Fruit fly (Drosophila melanogaster) whole organism, adult: Measurements from ENCODE around the gene CG42824.
A peak's percentile ranks its signal among the peaks of the same experiment; 100 is the strongest.

Source experiments
- CG11617 ChIP-seq: fragments of 200-800 bp; sonication (Bioruptor generic); optimal IDR thresholded peaks from 2 replicates; lab custom pipeline; 2017; ENCODE audit warnings: mild to moderate bottlenecking, missing biosample characterization, missing genetic modification reagents, missing genetic modification characterization
- CG12768 ChIP-seq: fragments of 200-800 bp; sonication (Bioruptor generic); optimal IDR thresholded peaks from 2 replicates; lab custom pipeline; 2017; ENCODE audit warnings: missing biosample characterization, missing genetic modification characterization, mild to moderate bottlenecking, moderate library complexity, missing genetic modification reagents
- CG14711 ChIP-seq: fragments of 200-800 bp; sonication (Bioruptor generic); optimal IDR thresholded peaks from 2 replicates; lab custom pipeline; 2018; ENCODE audit warnings: missing biosample characterization, mild to moderate bottlenecking, missing genetic modification characterization, moderate library complexity
- CG1620 ChIP-seq: fragments of 200-800 bp; sonication (Bioruptor generic); optimal IDR thresholded peaks from 2 replicates; lab custom pipeline; 2016; ENCODE audit warnings: missing biosample characterization, missing genetic modification characterization
- CG33017 ChIP-seq: fragments of 200-800 bp; sonication (Bioruptor generic); optimal IDR thresholded peaks from 2 replicates; lab custom pipeline; 2018; ENCODE audit warnings: missing biosample characterization, mild to moderate bottlenecking, missing genetic modification characterization, moderate library complexity
- CG5204 ChIP-seq: fragments of 200-800 bp; sonication (Bioruptor generic); optimal IDR thresholded peaks from 2 replicates; lab custom pipeline; 2016; ENCODE audit warnings: missing biosample characterization, missing genetic modification characterization
- CG7045 ChIP-seq: fragments of 200-800 bp; sonication (Bioruptor generic); optimal IDR thresholded peaks from 2 replicates; lab custom pipeline; 2017; ENCODE audit warnings: missing biosample characterization, mild to moderate bottlenecking, missing genetic modification characterization
- CG7101 ChIP-seq: fragments of 200-800 bp; sonication (Bioruptor generic); optimal IDR thresholded peaks from 2 replicates; lab custom pipeline; 2018; ENCODE audit warnings: missing biosample characterization, mild to moderate bottlenecking, missing genetic modification characterization, moderate library complexity
- Clk ChIP-seq: fragments of 200-800 bp; sonication (Bioruptor generic); optimal IDR thresholded peaks from 2 replicates; lab custom pipeline; 2017; ENCODE audit warnings: missing biosample characterization, missing genetic modification characterization
- Crg-1 ChIP-seq: fragments of 200-800 bp; sonication (Bioruptor generic); optimal IDR thresholded peaks from 2 replicates; lab custom pipeline; 2016; ENCODE audit warnings: missing biosample characterization, missing genetic modification characterization
- Hr96 ChIP-seq: fragments of 200-800 bp; sonication (Bioruptor generic); optimal IDR thresholded peaks from 2 replicates; lab custom pipeline; 2016; ENCODE audit warnings: missing biosample characterization, missing genetic modification characterization
- Mnt ChIP-seq: fragments of 200-800 bp; sonication (Bioruptor generic); optimal IDR thresholded peaks from 2 replicates; lab custom pipeline; 2016; ENCODE audit warnings: missing biosample characterization, mild to moderate bottlenecking, missing genetic modification characterization
- bab1 ChIP-seq: fragments of 200-800 bp; sonication (Bioruptor generic); optimal IDR thresholded peaks from 3 replicates; lab custom pipeline; 2019; ENCODE audit warnings: missing biosample characterization, mild to moderate bottlenecking, missing genetic modification characterization, moderate library complexity
- cic ChIP-seq: fragments of 200-800 bp; sonication (Bioruptor generic); optimal IDR thresholded peaks from 2 replicates; lab custom pipeline; 2017; ENCODE audit warnings: missing biosample characterization, mild to moderate bottlenecking, missing genetic modification characterization, moderate library complexity
- cnc ChIP-seq, 2 experiments: fragments of >200 bp; optimal IDR thresholded peaks; 2 replicates each; lab custom pipeline; 2017
- kay ChIP-seq: fragments of 200-800 bp; sonication (Bioruptor generic); peaks from one replicate; lab custom pipeline; 2016; ENCODE audit warnings: missing biosample characterization, missing genetic modification characterization, borderline replicate concordance
- ovo ChIP-seq: fragments of 200-800 bp; sonication (Bioruptor generic); optimal IDR thresholded peaks from 2 replicates; lab custom pipeline; 2016; ENCODE audit warnings: missing biosample characterization, missing genetic modification characterization
- pad ChIP-seq: fragments of 200-800 bp; sonication (Bioruptor generic); optimal IDR thresholded peaks from 3 replicates; lab custom pipeline; 2017; ENCODE audit warnings: missing biosample characterization, missing genetic modification characterization, mild to moderate bottlenecking, moderate library complexity, missing genetic modification reagents
- tj ChIP-seq: fragments of 200-800 bp; sonication (Bioruptor generic); optimal IDR thresholded peaks from 3 replicates; lab custom pipeline; 2017; ENCODE audit warnings: missing biosample characterization, mild to moderate bottlenecking, missing genetic modification characterization, moderate library complexity
- toe ChIP-seq: fragments of 200-800 bp; sonication (Bioruptor generic); optimal IDR thresholded peaks from 2 replicates; lab custom pipeline; 2016; ENCODE audit warnings: missing biosample characterization, missing genetic modification characterization

The CG42824 gene

dm6 chr3R:17406411-17406810 is at the start of gene CG42824, which contains the start of gene CG42798:
Gene CG42824, minus strand, starts transcription at chr3R:17406511.
Gene CG42798, plus strand, starts transcription at chr3R:17406678.
- TF ChIP-seq CG7101 (tag; lab: Kevin White, UChicago) (no peak), Mnt (GFP tag; lab: Kevin White, UChicago) (no peak), CG7045 (GFP tag; lab: Kevin White, UChicago) (no peak), CG11617 (no peak), Crg-1 (GFP tag; lab: Kevin White, UChicago) (no peak), Clk (GFP tag; lab: Kevin White, UChicago) (no peak), CG14711 (tag; lab: Kevin White, UChicago) (no peak), pad (GFP tag; lab: Kevin White, UChicago) (no peak), CG5204 (GFP tag; lab: Kevin White, UChicago) (no peak), kay (GFP tag; lab: Kevin White, UChicago) (no peak), ovo (no peak), cic (GFP tag; lab: Kevin White, UChicago) (no peak), bab1 (GFP tag; lab: Kevin White, UChicago) (no peak), toe (GFP tag; lab: Kevin White, UChicago) (no peak), cnc (optimal IDR thresholded peaks at IDR 0.05; lab: Kevin White, UChicago) (no peak), tj (GFP tag; lab: Kevin White, UChicago) (no peak), Hr96 (GFP tag; lab: Kevin White, UChicago) (no peak), CG12768 (no peak)

- TF ChIP-seq CG14711 (tag; lab: Kevin White, UChicago) (no peak), kay (GFP tag; lab: Kevin White, UChicago) (no peak), Clk (GFP tag; lab: Kevin White, UChicago) (no peak), cnc (optimal IDR thresholded peaks at IDR 0.05; lab: Kevin White, UChicago) (no peak), CG12768 (no peak), pad (GFP tag; lab: Kevin White, UChicago) (no peak), Crg-1 (GFP tag; lab: Kevin White, UChicago) (no peak), ovo (no peak), tj (GFP tag; lab: Kevin White, UChicago) (no peak), cic (GFP tag; lab: Kevin White, UChicago) (no peak), CG1620 (GFP tag; lab: Kevin White, UChicago) (no peak), CG7045 (GFP tag; lab: Kevin White, UChicago) (no peak), bab1 (GFP tag; lab: Kevin White, UChicago) (no peak), toe (GFP tag; lab: Kevin White, UChicago) (no peak), Mnt (GFP tag; lab: Kevin White, UChicago) (no peak), Hr96 (GFP tag; lab: Kevin White, UChicago) (no peak), CG7101 (tag; lab: Kevin White, UChicago) (no peak), CG5204 (GFP tag; lab: Kevin White, UChicago) (no peak), CG33017 (tag; lab: Kevin White, UChicago) (no peak)
Observed at dm6 chr3R:17449402-17449801, 43.1 kb upstream of the CG42824 start.

dm6 chr3R:17448758-17449157 is 42.4 kb upstream of the CG42824 start, which contains the start of gene Eh:
Gene Eh, minus strand, starts transcription at chr3R:17448858.
- TF ChIP-seq ovo = no peak
- no peak for TF ChIP-seq CG12768
- TF ChIP-seq Hr96 (GFP tag; lab: Kevin White, UChicago) = no peak
- no peak for TF ChIP-seq pad (GFP tag; lab: Kevin White, UChicago)
- no peak for TF ChIP-seq CG7045 (GFP tag; lab: Kevin White, UChicago)
- no peak for TF ChIP-seq CG33017 (tag; lab: Kevin White, UChicago)
- TF ChIP-seq cnc (optimal IDR thresholded peaks at IDR 0.05; lab: Kevin White, UChicago) = no peak
- no peak for TF ChIP-seq CG1620 (GFP tag; lab: Kevin White, UChicago)
- no peak for TF ChIP-seq CG11617
- TF ChIP-seq Mnt (GFP tag; lab: Kevin White, UChicago) = no peak
- TF ChIP-seq bab1 (GFP tag; lab: Kevin White, UChicago) = no peak

dm6 chr3R:17447615-17448014 is 41.3 kb upstream of the CG42824 start:
- TF ChIP-seq tj (GFP tag; lab: Kevin White, UChicago) = no peak
- no peak for TF ChIP-seq pad (GFP tag; lab: Kevin White, UChicago)
- no peak for TF ChIP-seq kay (GFP tag; lab: Kevin White, UChicago)
- no peak for TF ChIP-seq cic (GFP tag; lab: Kevin White, UChicago)
- no peak for TF ChIP-seq bab1 (GFP tag; lab: Kevin White, UChicago)
- no peak for TF ChIP-seq CG11617
- TF ChIP-seq CG33017 (tag; lab: Kevin White, UChicago) = no peak
- TF ChIP-seq toe (GFP tag; lab: Kevin White, UChicago) = no peak
- TF ChIP-seq CG5204 (GFP tag; lab: Kevin White, UChicago) = no peak
- no peak for TF ChIP-seq CG14711 (tag; lab: Kevin White, UChicago)

- TF ChIP-seq Hr96 (GFP tag; lab: Kevin White, UChicago) = no peak
- TF ChIP-seq toe (GFP tag; lab: Kevin White, UChicago) = no peak
- TF ChIP-seq CG1620 (GFP tag; lab: Kevin White, UChicago) = no peak
- TF ChIP-seq CG7101 (tag; lab: Kevin White, UChicago) = no peak
- TF ChIP-seq tj (GFP tag; lab: Kevin White, UChicago) = no peak
- TF ChIP-seq cnc (optimal IDR thresholded peaks at IDR 0.05; lab: Kevin White, UChicago) = no peak
Observed at dm6 chr3R:17440628-17441027, 34.3 kb upstream of the CG42824 start, which contains the start of gene CG14331. Gene CG14331, minus strand, starts transcription at chr3R:17440728.

dm6 chr3R:17434330-17434729 is 28.0 kb upstream of the CG42824 start, which contains the start of gene CG44090:
Gene CG44090, minus strand, starts transcription at chr3R:17434430.
- TF ChIP-seq cnc (optimal IDR thresholded peaks at IDR 0.05; lab: Kevin White, UChicago) = no peak
- no peak for TF ChIP-seq CG5204 (GFP tag; lab: Kevin White, UChicago)
- TF ChIP-seq Clk (GFP tag; lab: Kevin White, UChicago) = no peak
- peak; percentile 36 for TF ChIP-seq kay (GFP tag; lab: Kevin White, UChicago)
